Worm (Caenorhabditis elegans): Measurements from ENCODE around the gene dpy-11.

- TF ChIP-seq nhr-28 (tag; optimal IDR thresholded peaks at IDR 0.05), result no peak
- no peak for TF ChIP-seq mep-1 (tag; optimal IDR thresholded peaks at IDR 0.05)
- TF ChIP-seq mab-5 (tag; optimal IDR thresholded peaks at IDR 0.05), result no peak
- no peak for TF ChIP-seq blmp-1 (tag; optimal IDR thresholded peaks at IDR 0.05)
- TF ChIP-seq unc-39 (tag; optimal IDR thresholded peaks at IDR 0.05), result no peak
- TF ChIP-seq lin-13 (tag; optimal IDR thresholded peaks at IDR 0.05), result no peak
- no peak for TF ChIP-seq snpc-4 (tag; optimal IDR thresholded peaks at IDR 0.05)
- no peak for TF ChIP-seq pha-4 (tag; optimal IDR thresholded peaks at IDR 0.05)
Measured at ce11 chrV:6557035-6557434, 42.0 kb upstream of the dpy-11 start, which contains the start of gene spp-27.
